Fruit fly (Drosophila melanogaster): ENCODE data around the gene Naa20B.

DNA sequence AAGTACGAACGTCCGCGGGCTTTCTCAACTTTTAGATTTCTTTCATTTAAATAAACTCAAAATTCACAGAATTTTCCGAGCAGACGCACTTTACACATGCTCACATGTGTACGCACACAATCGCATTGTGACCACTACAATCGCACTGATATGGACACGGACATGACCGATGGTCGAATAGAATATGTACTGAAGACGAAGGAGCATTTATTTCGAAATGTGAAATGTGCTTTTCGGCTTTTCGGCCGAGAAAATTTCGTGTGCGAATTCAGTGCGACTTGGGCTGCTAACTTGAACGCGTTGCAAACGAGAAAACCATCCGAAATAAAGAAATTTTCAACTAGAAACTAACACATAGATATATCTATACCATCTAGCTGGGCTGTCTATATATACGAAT, 3.5 kb downstream of the Naa20B start, which contains the start of gene CG44085:
- TF ChIP-seq CG8478 (optimal IDR thresholded peaks at IDR 0.05) (no peak), CTCF (optimal IDR thresholded peaks at IDR 0.05) (no peak)

Measured in S2 (cell line).